Worm (Caenorhabditis elegans) whole organism, mixed stage, embryonic: ENCODE results near the gene bath-5.

Source experiments
- elt-3 ChIP-seq: fragments of 150-350 bp; optimal IDR thresholded peaks from 2 replicates; lab custom pipeline; 2014; ENCODE audit warnings: missing biosample characterization, missing genetic modification characterization
- flh-1 ChIP-seq: fragments of 200-800 bp; sonication (Bioruptor generic); optimal IDR thresholded peaks from 2 replicates; lab custom pipeline; 2018; ENCODE audit warnings: mild to moderate bottlenecking, missing genetic modification characterization, moderate library complexity, missing compliant biosample characterization
- ham-2 ChIP-seq: fragments of 200-800 bp; sonication (Bioruptor generic); optimal IDR thresholded peaks from 2 replicates; lab custom pipeline; 2018; ENCODE audit warnings: mild to moderate bottlenecking, missing genetic modification characterization, missing compliant biosample characterization
- hlh-1 ChIP-seq: fragments of 150-350 bp; optimal IDR thresholded peaks from 2 replicates; lab custom pipeline; 2014; ENCODE audit warnings: missing biosample characterization, missing genetic modification reagents, missing genetic modification characterization
- nhr-76 ChIP-seq: sonication (generic microtip); optimal IDR thresholded peaks from 2 replicates; lab custom pipeline; 2017; ENCODE audit warnings: missing biosample characterization, missing genetic modification characterization
- sem-2 ChIP-seq: fragments of 200-800 bp; sonication (Bioruptor generic); optimal IDR thresholded peaks from 2 replicates; lab custom pipeline; 2018; ENCODE audit warnings: mild to moderate bottlenecking, missing genetic modification characterization, missing compliant biosample characterization
- snpc-4 ChIP-seq: fragments of 150-350 bp; optimal IDR thresholded peaks from 2 replicates; lab custom pipeline; 2014; ENCODE audit warnings: missing biosample characterization, missing genetic modification characterization

The bath-5 gene

ce11 chrII:1986979-1987378, 44.8 kb downstream of the bath-5 start, which contains the start of gene Y16E11A.4:
Gene Y16E11A.4, plus strand, starts transcription at chrII:1987279.
- TF ChIP-seq flh-1 (GFP tag; lab: Kevin White, UChicago) (no peak), elt-3 (no peak), ham-2 (no peak), hlh-1 (tag; lab: Kevin White, UChicago) (no peak), nhr-76 (tag; lab: Kevin White, UChicago) (no peak), sem-2 (GFP tag; lab: Kevin White, UChicago) (no peak), snpc-4 (tag; lab: Kevin White, UChicago) (no peak)
